Worm (Caenorhabditis elegans) whole organism, midembryonic: ENCODE results near the gene cest-28.

ENCODE experiments used
- cog-1 ChIP-seq: sonication (generic microtip); optimal IDR thresholded peaks from 2 replicates; lab custom pipeline; 2016; ENCODE audit warnings: missing genetic modification characterization, missing compliant biosample characterization
- flt-1 ChIP-seq: fragments of 200-800 bp; sonication (Bioruptor generic); IDR thresholded peaks from 2 replicates; pipeline ENCODE4 v1.3.6; 2022; ENCODE audit warnings: missing genetic modification characterization, missing compliant biosample characterization
- klf-2 ChIP-seq: fragments of 200-800 bp; sonication (Bioruptor generic); conservative IDR thresholded peaks from 2 replicates; pipeline ENCODE4 v1.3.6; 2022; ENCODE audit warnings: missing genetic modification reagents, missing genetic modification characterization, missing compliant biosample characterization
- med-1 ChIP-seq: sonication (generic microtip); optimal IDR thresholded peaks from 2 replicates; lab custom pipeline; 2017; ENCODE audit warnings: missing genetic modification characterization, mild to moderate bottlenecking, missing compliant biosample characterization, antibody characterized with exemption, missing genetic modification reagents; ENCODE audit not compliant: insufficient read depth
- tab-1 ChIP-seq: fragments of 200-800 bp; sonication (Bioruptor generic); IDR thresholded peaks from 2 replicates; pipeline ENCODE4 v1.3.6; 2022; ENCODE audit warnings: missing genetic modification characterization, missing compliant biosample characterization
- ztf-23 ChIP-seq: fragments of 200-800 bp; sonication (Bioruptor generic); IDR thresholded peaks from 2 replicates; pipeline ENCODE4 v1.3.6; 2022; ENCODE audit warnings: missing genetic modification reagents, missing genetic modification characterization, missing compliant biosample characterization
- ztf-29 ChIP-seq: fragments of 200-800 bp; sonication (Bioruptor generic); IDR thresholded peaks from 2 replicates; pipeline ENCODE4 v1.3.6; 2022; ENCODE audit warnings: missing genetic modification reagents, missing genetic modification characterization, missing compliant biosample characterization

- TF ChIP-seq klf-2 (GFP tag; lab: Robert Waterston, UW) = no peak
- TF ChIP-seq flt-1 = no peak
- no peak for TF ChIP-seq tab-1 (GFP tag; lab: Robert Waterston, UW)
- no peak for TF ChIP-seq ztf-23 (GFP tag; lab: Robert Waterston, UW)
- no peak for TF ChIP-seq cog-1 (tag; lab: Kevin White, UChicago)
- TF ChIP-seq med-1 (GFP tag; lab: Kevin White, UChicago) = no peak
- TF ChIP-seq ztf-29 (GFP tag; lab: Robert Waterston, UW) = no peak
These were observed 36.7 kb upstream of the cest-28 start, which contains the start of gene scd-2 for ce11 chrV:6632925-6633324.
